Fruit fly (Drosophila melanogaster): ENCODE results near the gene CG17549.

dm6 chr2L:19380630-19381029, 9.2 kb downstream of the CG17549 start, which contains the start of gene CG17350:
- no peak for TF ChIP-seq CG6792 (GFP tag; optimal IDR thresholded peaks at IDR 0.05)
- no peak for TF ChIP-seq fd59A (GFP tag; optimal IDR thresholded peaks at IDR 0.05)
- no peak for TF ChIP-seq achi (GFP tag; optimal IDR thresholded peaks at IDR 0.05)
- TF ChIP-seq CG32006 (GFP tag; optimal IDR thresholded peaks at IDR 0.05) = no peak
- no peak for TF ChIP-seq esn (GFP tag; optimal IDR thresholded peaks at IDR 0.05)
- no peak for TF ChIP-seq OdsH (GFP tag; optimal IDR thresholded peaks at IDR 0.05)
- TF ChIP-seq CG6276 (GFP tag; optimal IDR thresholded peaks at IDR 0.05) = no peak
- TF ChIP-seq Hr39 (GFP tag; optimal IDR thresholded peaks at IDR 0.05) = no peak
- TF ChIP-seq Eip75B (GFP tag; optimal IDR thresholded peaks at IDR 0.05) = no peak
- TF ChIP-seq CG6808 (GFP tag; optimal IDR thresholded peaks at IDR 0.05) = no peak
- no peak for TF ChIP-seq pdm3 (GFP tag; optimal IDR thresholded peaks at IDR 0.05)
- no peak for TF ChIP-seq CG6854 (GFP tag; optimal IDR thresholded peaks at IDR 0.05)
- TF ChIP-seq dsx (GFP tag; optimal IDR thresholded peaks at IDR 0.05; ENCODE audit: poor library complexity, severe bottlenecking) = no peak
- TF ChIP-seq CG10631 (GFP tag; optimal IDR thresholded peaks at IDR 0.05) = no peak
